Fruit fly (Drosophila melanogaster): ENCODE data around the gene MED30.

Gene MED30

DNA sequence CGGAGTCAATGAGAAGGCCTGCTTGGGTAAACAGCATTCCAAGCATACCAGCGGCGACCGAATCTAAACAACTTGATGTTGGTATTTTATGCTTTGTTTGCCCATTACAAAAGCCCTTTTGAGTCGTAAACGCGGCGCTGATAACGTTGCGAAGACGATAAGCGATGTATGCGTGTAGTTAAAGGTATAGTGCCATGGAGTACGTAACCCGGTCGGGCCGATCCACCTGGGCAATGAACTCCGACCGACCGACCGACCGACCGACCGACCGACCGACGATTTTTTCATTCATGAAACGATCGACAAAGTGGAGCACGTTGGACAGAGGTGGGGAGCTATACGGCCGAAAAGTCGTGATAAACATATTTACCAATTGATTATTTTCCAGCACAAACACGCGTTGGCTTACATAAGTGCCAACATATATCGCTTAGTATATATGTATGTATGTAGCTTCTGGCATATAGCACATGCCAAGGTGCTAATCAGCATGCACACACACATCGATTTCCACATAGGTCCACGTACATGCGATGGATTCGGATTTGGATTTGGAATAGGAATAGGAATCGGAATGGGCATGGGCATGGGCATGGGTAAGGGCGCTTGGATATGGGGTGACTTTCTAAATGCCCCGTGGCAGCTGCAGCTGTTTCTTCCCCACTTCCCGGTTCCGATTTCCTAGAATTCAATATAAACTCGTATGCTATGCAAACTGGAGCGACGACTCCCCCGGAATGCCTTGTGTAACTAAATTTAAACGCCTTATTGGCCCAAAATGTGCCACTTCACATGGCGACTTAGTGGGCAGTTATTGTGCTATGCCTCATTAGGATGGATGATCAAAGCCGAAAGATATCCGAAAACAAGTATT lies 10.8 kb downstream of the MED30 start (continued):
- TF ChIP-seq Pdp1 (GFP tag; optimal IDR thresholded peaks at IDR 0.05) (peak in 1 of 2 experiments; percentile 96), bsh (GFP tag; optimal IDR thresholded peaks at IDR 0.05) (no peak), luna (GFP tag; optimal IDR thresholded peaks at IDR 0.05) (no peak), CG15479 (GFP tag; optimal IDR thresholded peaks at IDR 0.05) (no peak), yki (optimal IDR thresholded peaks at IDR 0.05) (no peak), slp2 (GFP tag; optimal IDR thresholded peaks at IDR 0.05) (no peak), CG11723 (GFP tag; optimal IDR thresholded peaks at IDR 0.05) (no peak), sob (GFP tag; IDR thresholded peaks at IDR 0.05) (no peak), BtbVII (GFP tag; optimal IDR thresholded peaks at IDR 0.05) (peak; percentile 51), ash1 (GFP tag; optimal IDR thresholded peaks at IDR 0.05) (no peak), CG10431 (GFP tag; optimal IDR thresholded peaks at IDR 0.05) (peak; percentile 71), Jarid2 (GFP tag; optimal IDR thresholded peaks at IDR 0.05) (no peak), sim (GFP tag; IDR thresholded peaks at IDR 0.05) (no peak), CG2875 (GFP tag; optimal IDR thresholded peaks at IDR 0.05) (no peak), Vsx1 (GFP tag; optimal IDR thresholded peaks at IDR 0.05) (peak; percentile 45), CG12071 (GFP tag; optimal IDR thresholded peaks at IDR 0.05) (peak; percentile 48), lab (GFP tag; optimal IDR thresholded peaks at IDR 0.05) (peak; percentile 68), crc (GFP tag; optimal IDR thresholded peaks at IDR 0.05) (no peak), esg (GFP tag; conservative IDR thresholded peaks at IDR 0.05) (no peak), CG15269 (tag; optimal IDR thresholded peaks at IDR 0.05) (peak; percentile 22), sima (GFP tag; optimal IDR thresholded peaks at IDR 0.05) (no peak), CG9609 (GFP tag; optimal IDR thresholded peaks at IDR 0.05) (no peak), ara (GFP tag; IDR thresholded peaks at IDR 0.05) (no peak), Antp (GFP tag; optimal IDR thresholded peaks at IDR 0.05) (no peak), HLH4C (GFP tag; IDR thresholded peaks at IDR 0.05; ENCODE audit: partially characterized antibody) (0 out of 3 replicates have a peak, but pooled peaks have one; percentile 20), Doc3 (GFP tag; IDR thresholded peaks at IDR 0.05; ENCODE audit: partially characterized antibody) (no peak), lilli (GFP tag; optimal IDR thresholded peaks at IDR 0.05) (no peak), sqz (GFP tag; optimal IDR thresholded peaks at IDR 0.05) (peak; percentile 34), B-H1 (GFP tag; IDR thresholded peaks at IDR 0.05) (peak; percentile 20; the same call in 1 of the 3 replicates), twi (tag; optimal IDR thresholded peaks at IDR 0.05) (no peak), kni (GFP tag; optimal IDR thresholded peaks at IDR 0.05) (peak; percentile 94), CG12744 (GFP tag; optimal IDR thresholded peaks at IDR 0.05) (no peak), CG4617 (GFP tag; optimal IDR thresholded peaks at IDR 0.05; ENCODE audit: borderline replicate concordance) (no peak), CG3281 (GFP tag; optimal IDR thresholded peaks at IDR 0.05) (no peak), Poxn (GFP tag; IDR thresholded peaks at IDR 0.05) (no peak), pfk (GFP tag; optimal IDR thresholded peaks at IDR 0.05) (peak; percentile 7), slou (GFP tag; optimal IDR thresholded peaks at IDR 0.05) (no peak), amos (GFP tag; IDR thresholded peaks at IDR 0.05; ENCODE audit: partially characterized antibody) (no peak), nerfin-2 (GFP tag; IDR thresholded peaks at IDR 0.05; ENCODE audit: partially characterized antibody) (no peak), CG10979 (tag; optimal IDR thresholded peaks at IDR 0.05) (no peak), abd-A (tag; optimal IDR thresholded peaks at IDR 0.05) (peak; percentile 54), az2 (GFP tag; optimal IDR thresholded peaks at IDR 0.05) (no peak), ATbp (GFP tag; optimal IDR thresholded peaks at IDR 0.05) (peak; percentile 26), vfl (GFP tag; optimal IDR thresholded peaks at IDR 0.05) (no peak), CG12942 (GFP tag; optimal IDR thresholded peaks at IDR 0.05) (no peak), eyg (GFP tag; optimal IDR thresholded peaks at IDR 0.05) (no peak), NC2α (GFP tag; optimal IDR thresholded peaks at IDR 0.05) (peak; percentile 12), Stat92E (GFP tag; optimal IDR thresholded peaks at IDR 0.05) (peak in 1 of 3 experiments; percentile 68)

Data from whole organism, embryonic.